Worm (Caenorhabditis elegans): ENCODE measurements around the gene ulp-2.

The ulp-2 gene

ce11 chrII:4908160-4908559 lies 51.5 kb downstream of the ulp-2 start:
- TF ChIP-seq mdt-29 (GFP tag; IDR thresholded peaks at IDR 0.05) (no peak), aha-1 (tag) (peak; percentile 37), tra-1 (GFP tag; IDR thresholded peaks at IDR 0.05) (no peak), ztf-7 (tag; optimal IDR thresholded peaks at IDR 0.05) (no peak), lin-1 (GFP tag; IDR thresholded peaks at IDR 0.05) (no peak), ceh-62 (tag; optimal IDR thresholded peaks at IDR 0.05) (no peak), F26F4.8 (GFP tag; conservative IDR thresholded peaks at IDR 0.05) (no peak), ces-1 (GFP tag; optimal IDR thresholded peaks at IDR 0.05) (no peak), hmg-1.1 (GFP tag; IDR thresholded peaks at IDR 0.05) (no peak), mes-2 (tag; optimal IDR thresholded peaks at IDR 0.05; ENCODE audit: poor library complexity, severe bottlenecking) (peak; percentile 2), mep-1 (tag; optimal IDR thresholded peaks at IDR 0.05) (no peak), ctbp-1 (GFP tag; IDR thresholded peaks at IDR 0.05) (0 out of 2 replicates have a peak, but pooled peaks have one; percentile 48), Y105C5A.15 (GFP tag; IDR thresholded peaks at IDR 0.05) (no peak), zag-1 (tag; optimal IDR thresholded peaks at IDR 0.05) (no peak), mdl-1 (tag; optimal IDR thresholded peaks at IDR 0.05) (peak in 1 of 2 experiments; percentile 22), nhr-77 (tag; optimal IDR thresholded peaks at IDR 0.05) (no peak), gei-8 (GFP tag; optimal IDR thresholded peaks at IDR 0.05) (no peak), unc-39 (tag; optimal IDR thresholded peaks at IDR 0.05) (no peak), unc-130 (GFP tag; optimal IDR thresholded peaks at IDR 0.05) (no peak), nhr-41 (GFP tag; IDR thresholded peaks at IDR 0.05) (no peak), dve-1 (tag; optimal IDR thresholded peaks at IDR 0.05; ENCODE audit: insufficient read depth) (no peak), ZK337.2 (GFP tag; IDR thresholded peaks at IDR 0.05) (no peak), egl-27 (tag; optimal IDR thresholded peaks at IDR 0.05) (no peak), hlh-30 (tag; optimal IDR thresholded peaks at IDR 0.05; ENCODE audit: insufficient read depth) (peak; percentile 68), unc-62 (GFP tag; optimal IDR thresholded peaks at IDR 0.05 in 1 of 2) (peak in 1 of 2 experiments; percentile 70), unc-62 (tag; optimal IDR thresholded peaks at IDR 0.05) (no peak), madf-9 (GFP tag; conservative IDR thresholded peaks at IDR 0.05) (no peak), lsy-2 (tag; optimal IDR thresholded peaks at IDR 0.05) (peak in 1 of 2 experiments; percentile 16), mxl-3 (GFP tag; optimal IDR thresholded peaks at IDR 0.05) (peak; percentile 24), daf-19 (GFP tag; conservative IDR thresholded peaks at IDR 0.05) (no peak), R02D3.7 (tag; optimal IDR thresholded peaks at IDR 0.05) (no peak), egl-43 (GFP tag; IDR thresholded peaks at IDR 0.05) (peak; percentile 29; the same call in 1 of the 2 replicates), sdz-12 (GFP tag; optimal IDR thresholded peaks at IDR 0.05) (no peak), skn-1 (tag; optimal IDR thresholded peaks at IDR 0.05) (no peak), nhr-28 (tag; optimal IDR thresholded peaks at IDR 0.05) (peak; percentile 32), ceh-20 (GFP tag; IDR thresholded peaks at IDR 0.05) (peak; percentile 14; the same call in 1 of the 2 replicates), ama-1 (optimal IDR thresholded peaks at IDR 0.05) (no peak), hlh-11 (tag; optimal IDR thresholded peaks at IDR 0.05) (peak; percentile 59), dmd-6 (GFP tag; IDR thresholded peaks at IDR 0.05) (0 out of 2 replicates have a peak, but pooled peaks have one; percentile 13), daf-8 (GFP tag; IDR thresholded peaks at IDR 0.05) (no peak)

- TF ChIP-seq spr-1 (tag; optimal IDR thresholded peaks at IDR 0.05) (no peak), Y75B8A.6 (GFP tag; IDR thresholded peaks at IDR 0.05) (0 out of 2 replicates have a peak, but pooled peaks have one; percentile 13)
Observed at ce11 chrII:4905883-4906282, 53.8 kb downstream of the ulp-2 start.
